Fruit fly (Drosophila melanogaster) whole organism, embryonic: Measurements from ENCODE around the gene Tm1.

ENCODE experiments used
- Abd-B ChIP-seq: fragments of 200-800 bp; sonication (Bioruptor generic); optimal IDR thresholded peaks from 2 replicates; lab custom pipeline; 2018; ENCODE audit warnings: missing biosample characterization, mild to moderate bottlenecking, missing genetic modification characterization, moderate library complexity
- Atf-2 ChIP-seq: fragments of 200-800 bp; sonication (Bioruptor generic); optimal IDR thresholded peaks from 2 replicates; lab custom pipeline; 2016; ENCODE audit warnings: missing biosample characterization, missing genetic modification characterization
- BtbVII ChIP-seq: fragments of 200-800 bp; sonication (Bioruptor generic); optimal IDR thresholded peaks from 3 replicates; lab custom pipeline; 2017; ENCODE audit warnings: missing biosample characterization, mild to moderate bottlenecking, missing genetic modification characterization
- CG10543 ChIP-seq: fragments of 200-800 bp; sonication (Bioruptor generic); optimal IDR thresholded peaks from 3 replicates; lab custom pipeline; 2017; ENCODE audit warnings: missing biosample characterization, mild to moderate bottlenecking, missing genetic modification characterization, moderate library complexity
- CG14860 ChIP-seq: fragments of 200-800 bp; sonication (Bioruptor generic); IDR thresholded peaks from 3 replicates; pipeline ENCODE4 v1.3.6; 2022; ENCODE audit warnings: missing biosample characterization, missing genetic modification characterization; ENCODE audit not compliant: partially characterized antibody
- CG16863 ChIP-seq: fragments of 200-800 bp; sonication (Bioruptor generic); optimal IDR thresholded peaks from 3 replicates; lab custom pipeline; 2016; ENCODE audit warnings: missing biosample characterization, missing genetic modification characterization
- CG17802 ChIP-seq: fragments of 200-800 bp; sonication (Bioruptor generic); optimal IDR thresholded peaks from 2 replicates; lab custom pipeline; 2018; ENCODE audit warnings: missing biosample characterization, mild to moderate bottlenecking, missing genetic modification characterization, moderate library complexity
- CG17912 ChIP-seq: fragments of 200-800 bp; sonication (Bioruptor generic); optimal IDR thresholded peaks from 2 replicates; lab custom pipeline; 2018; ENCODE audit warnings: missing biosample characterization, mild to moderate bottlenecking, missing genetic modification characterization
- CG18619 ChIP-seq: fragments of 200-800 bp; sonication (Bioruptor generic); optimal IDR thresholded peaks from 3 replicates; lab custom pipeline; 2017; ENCODE audit warnings: missing biosample characterization, mild to moderate bottlenecking, missing genetic modification characterization
- CG18764 ChIP-seq: fragments of 200-800 bp; sonication (Bioruptor generic); optimal IDR thresholded peaks from 3 replicates; lab custom pipeline; 2016; ENCODE audit warnings: missing biosample characterization, missing genetic modification characterization
- CG2116 ChIP-seq: fragments of 200-800 bp; sonication (Bioruptor generic); optimal IDR thresholded peaks from 3 replicates; lab custom pipeline; 2018; ENCODE audit warnings: missing biosample characterization, mild to moderate bottlenecking, missing genetic modification characterization
- CG2889 ChIP-seq: fragments of 200-800 bp; sonication (Bioruptor generic); IDR thresholded peaks from 3 replicates; pipeline ENCODE4 v1.3.6; 2022; ENCODE audit warnings: missing biosample characterization, missing genetic modification characterization
- CG30431 ChIP-seq: fragments of 200-800 bp; sonication (Bioruptor generic); optimal IDR thresholded peaks from 2 replicates; lab custom pipeline; 2017; ENCODE audit warnings: missing biosample characterization, missing genetic modification characterization
- CG3065 ChIP-seq: fragments of 200-800 bp; sonication (Bioruptor generic); optimal IDR thresholded peaks from 2 replicates; lab custom pipeline; 2016; ENCODE audit warnings: missing biosample characterization, missing genetic modification characterization
- CG32532 ChIP-seq: fragments of 200-800 bp; sonication (Bioruptor generic); IDR thresholded peaks from 2 replicates; pipeline ENCODE4 v1.3.6; 2022; ENCODE audit warnings: missing biosample characterization, missing genetic modification characterization
- CG5245 ChIP-seq: fragments of 200-800 bp; sonication (Bioruptor generic); optimal IDR thresholded peaks from 3 replicates; lab custom pipeline; 2016; ENCODE audit warnings: missing biosample characterization, missing genetic modification characterization
- CG6272 ChIP-seq: fragments of 200-800 bp; sonication (Bioruptor generic); IDR thresholded peaks from 2 replicates; pipeline ENCODE4 v1.3.6; 2022; ENCODE audit warnings: missing biosample characterization, missing genetic modification characterization
- CG6765 ChIP-seq: fragments of 200-800 bp; sonication (Bioruptor generic); optimal IDR thresholded peaks from 3 replicates; lab custom pipeline; 2017; ENCODE audit warnings: missing biosample characterization, mild to moderate bottlenecking, missing genetic modification characterization
- CG6854 ChIP-seq: fragments of 200-800 bp; sonication (Bioruptor generic); optimal IDR thresholded peaks from 3 replicates; lab custom pipeline; 2017; ENCODE audit warnings: missing biosample characterization, mild to moderate bottlenecking, missing genetic modification characterization
- CG7357 ChIP-seq: fragments of 200-800 bp; sonication (Bioruptor generic); IDR thresholded peaks from 3 replicates; pipeline ENCODE4 v1.3.6; 2022; ENCODE audit warnings: missing biosample characterization, missing genetic modification characterization
- CG7963 ChIP-seq: fragments of 200-800 bp; sonication (Bioruptor generic); IDR thresholded peaks from 3 replicates; pipeline ENCODE4 v1.3.6; 2022; ENCODE audit warnings: missing biosample characterization, missing genetic modification characterization; ENCODE audit not compliant: partially characterized antibody
- CG8290 ChIP-seq, 3 experiments: fragments of 200-800 bp; sonication (Bioruptor generic); optimal IDR thresholded peaks; 2 replicates each; lab custom pipeline; 2016 to 2019; ENCODE audit warnings: missing biosample characterization in 3 of 3, missing genetic modification characterization in 3 of 3, mild to moderate bottlenecking in 2 of 3, moderate library complexity in 1 of 3
- CG9727 ChIP-seq: fragments of 200-800 bp; sonication (Bioruptor generic); optimal IDR thresholded peaks from 3 replicates; lab custom pipeline; 2017; ENCODE audit warnings: missing biosample characterization, mild to moderate bottlenecking, missing genetic modification characterization
- CHES-1-like ChIP-seq: fragments of 200-800 bp; sonication (Bioruptor generic); optimal IDR thresholded peaks from 2 replicates; lab custom pipeline; 2016; ENCODE audit warnings: missing biosample characterization, missing genetic modification characterization
- CoRest ChIP-seq: fragments of 200-800 bp; sonication (Bioruptor generic); optimal IDR thresholded peaks from 3 replicates; lab custom pipeline; 2018; ENCODE audit warnings: missing biosample characterization, mild to moderate bottlenecking, missing genetic modification characterization, moderate library complexity
- Doc2 ChIP-seq: fragments of 200-800 bp; sonication (Bioruptor generic); IDR thresholded peaks from 2 replicates; pipeline ENCODE4 v1.3.6; 2022; ENCODE audit warnings: missing biosample characterization, missing genetic modification characterization
- Dref ChIP-seq: fragments of 200-800 bp; sonication (Bioruptor generic); IDR thresholded peaks from 2 replicates; pipeline ENCODE4 v1.3.6; 2022; ENCODE audit warnings: missing biosample characterization, missing genetic modification characterization
- Gsc ChIP-seq: fragments of 200-800 bp; sonication (Bioruptor generic); IDR thresholded peaks from 2 replicates; pipeline ENCODE4 v1.3.6; 2022; ENCODE audit warnings: missing biosample characterization, missing genetic modification characterization
- HLH4C ChIP-seq: fragments of 200-800 bp; sonication (Bioruptor generic); IDR thresholded peaks from 3 replicates; pipeline ENCODE4 v1.3.6; 2022; ENCODE audit warnings: missing biosample characterization, missing genetic modification characterization; ENCODE audit not compliant: partially characterized antibody
- HmgD ChIP-seq: fragments of 200-800 bp; sonication (Bioruptor generic); optimal IDR thresholded peaks from 3 replicates; lab custom pipeline; 2016; ENCODE audit warnings: missing biosample characterization, missing genetic modification characterization
- Hmx ChIP-seq: fragments of 200-800 bp; sonication (Bioruptor generic); optimal IDR thresholded peaks from 2 replicates; lab custom pipeline; 2016; ENCODE audit warnings: missing biosample characterization, missing genetic modification characterization
- Hr51 ChIP-seq, 2 experiments: fragments of 200-800 bp; sonication (Bioruptor generic); optimal IDR thresholded peaks; 2 replicates in 1 of 2; 3 replicates in 1 of 2; lab custom pipeline; 2016 to 2018; ENCODE audit warnings: missing biosample characterization in 2 of 2, missing genetic modification characterization in 2 of 2, mild to moderate bottlenecking in 1 of 2, moderate library complexity in 1 of 2
- Med ChIP-seq: fragments of 200-800 bp; sonication (Bioruptor generic); peaks from one replicate; lab custom pipeline; 2016; ENCODE audit warnings: missing biosample characterization, missing genetic modification characterization, mild to moderate bottlenecking, inconsistent platforms, moderate library complexity
- Nf-YA ChIP-seq: fragments of 200-800 bp; sonication (Bioruptor generic); IDR thresholded peaks from 2 replicates; pipeline ENCODE4 v1.3.6; 2022; ENCODE audit warnings: missing biosample characterization, missing genetic modification characterization
- Pdp1 ChIP-seq, 2 experiments: fragments of 200-800 bp; sonication (Bioruptor generic); optimal IDR thresholded peaks; 3 replicates each; lab custom pipeline; 2016; ENCODE audit warnings: missing biosample characterization in 2 of 2, missing genetic modification characterization in 2 of 2, mild to moderate bottlenecking in 1 of 2, moderate library complexity in 1 of 2
- abd-A ChIP-seq: fragments of 200-800 bp; sonication (Bioruptor generic); optimal IDR thresholded peaks from 3 replicates; lab custom pipeline; 2019; ENCODE audit warnings: missing biosample characterization, mild to moderate bottlenecking, missing genetic modification characterization, moderate library complexity
- amos ChIP-seq: fragments of 200-800 bp; sonication (Bioruptor generic); IDR thresholded peaks from 2 replicates; pipeline ENCODE4 v1.3.6; 2022; ENCODE audit warnings: missing biosample characterization, missing genetic modification characterization; ENCODE audit not compliant: partially characterized antibody
- crol ChIP-seq: fragments of 200-800 bp; sonication (Bioruptor generic); IDR thresholded peaks from 2 replicates; pipeline ENCODE4 v1.3.6; 2022; ENCODE audit warnings: missing biosample characterization, missing genetic modification characterization
- exex ChIP-seq: fragments of 200-800 bp; sonication (Bioruptor generic); optimal IDR thresholded peaks from 4 replicates; lab custom pipeline; 2018; ENCODE audit warnings: missing biosample characterization, mild to moderate bottlenecking, missing genetic modification characterization, moderate library complexity
- nerfin-1 ChIP-seq: fragments of 200-800 bp; sonication (Bioruptor generic); optimal IDR thresholded peaks from 3 replicates; lab custom pipeline; 2019; ENCODE audit warnings: missing biosample characterization, mild to moderate bottlenecking, missing genetic modification characterization, moderate library complexity
- nmo ChIP-seq: fragments of 200-800 bp; sonication (Bioruptor generic); optimal IDR thresholded peaks from 2 replicates; lab custom pipeline; 2018; ENCODE audit warnings: missing biosample characterization, mild to moderate bottlenecking, missing genetic modification characterization, moderate library complexity
- nom ChIP-seq: fragments of 200-800 bp; sonication (Bioruptor generic); optimal IDR thresholded peaks from 2 replicates; lab custom pipeline; 2017; ENCODE audit warnings: missing biosample characterization, missing genetic modification characterization, mild to moderate bottlenecking, moderate library complexity, missing genetic modification reagents
- p53 ChIP-seq: fragments of 200-800 bp; sonication (Bioruptor generic); optimal IDR thresholded peaks from 2 replicates; lab custom pipeline; 2016; ENCODE audit warnings: missing biosample characterization, missing genetic modification characterization
- ranshi ChIP-seq: fragments of 200-800 bp; sonication (Bioruptor generic); IDR thresholded peaks from 2 replicates; pipeline ENCODE4 v1.3.6; 2022; ENCODE audit warnings: missing biosample characterization, missing genetic modification characterization
- shn ChIP-seq: fragments of 200-800 bp; sonication (Bioruptor generic); optimal IDR thresholded peaks from 3 replicates; lab custom pipeline; 2016; ENCODE audit warnings: missing biosample characterization, missing genetic modification characterization
- sisA ChIP-seq: fragments of 200-800 bp; sonication (Bioruptor generic); IDR thresholded peaks from 2 replicates; pipeline ENCODE4 v1.3.6; 2022; ENCODE audit warnings: missing biosample characterization, missing genetic modification characterization
- vfl ChIP-seq: fragments of 200-800 bp; sonication (Bioruptor generic); optimal IDR thresholded peaks from 2 replicates; lab custom pipeline; 2016; ENCODE audit warnings: missing biosample characterization, missing genetic modification characterization
- vvl ChIP-seq: fragments of 200-800 bp; sonication (Bioruptor generic); IDR thresholded peaks from 2 replicates; pipeline ENCODE4 v1.3.6; 2022; ENCODE audit warnings: missing biosample characterization, missing genetic modification characterization

The Tm1 gene

dm6 chr3R:15262710-15263672 is 15.0 kb upstream of the Tm1 start, which contains the start of the genes eIF2gamma and Set (continued):
- TF ChIP-seq Gsc (GFP tag; lab: Robert Waterston, UW) (no peak), CG14860 (GFP tag; lab: Robert Waterston, UW) (peak; percentile 96), CG7963 (GFP tag; lab: Robert Waterston, UW) (peak; percentile 98), nerfin-1 (tag; lab: Kevin White, UChicago) (peak; percentile 58), CG30431 (no peak), CG17802 (tag; lab: Kevin White, UChicago) (peak; percentile 24), CG2116 (GFP tag; lab: Kevin White, UChicago) (peak; percentile 96), nom (peak; percentile 18), CG5245 (GFP tag; lab: Kevin White, UChicago) (no peak), Nf-YA (GFP tag; lab: Robert Waterston, UW) (no peak), Hr51 (GFP tag; optimal IDR thresholded peaks at IDR 0.05; lab: Kevin White, UChicago) (peak in 1 of 2 experiments; percentile 14), Abd-B (no peak), CG6765 (GFP tag; lab: Kevin White, UChicago) (no peak), CG32532 (peak; percentile 41; the same call in 1 of the 2 replicates), CG8290 (GFP tag; optimal IDR thresholded peaks at IDR 0.05; lab: Kevin White, UChicago) (no peak), CG8290 (tag; optimal IDR thresholded peaks at IDR 0.05; lab: Kevin White, UChicago) (no peak), CG18764 (GFP tag; lab: Kevin White, UChicago) (no peak), Pdp1 (GFP tag; optimal IDR thresholded peaks at IDR 0.05; lab: Kevin White, UChicago) (peak in 1 of 2 experiments; percentile 12), CG6272 (GFP tag; lab: Robert Waterston, UW) (no peak), CG3065 (peak; percentile 30), sisA (GFP tag; lab: Robert Waterston, UW) (no peak)

- TF ChIP-seq p53 (GFP tag; lab: Kevin White, UChicago) (no peak), CG17912 (GFP tag; lab: Kevin White, UChicago) (no peak), CHES-1-like (GFP tag; lab: Kevin White, UChicago) (no peak), CG18619 (GFP tag; lab: Kevin White, UChicago) (no peak), CG9727 (GFP tag; lab: Kevin White, UChicago) (no peak), CoRest (no peak), HmgD (GFP tag; lab: Kevin White, UChicago) (no peak), Atf-2 (GFP tag; lab: Kevin White, UChicago) (no peak), Doc2 (GFP tag; lab: Robert Waterston, UW) (no peak), CG10543 (no peak), CG16863 (GFP tag; lab: Kevin White, UChicago) (no peak), Dref (GFP tag; lab: Robert Waterston, UW) (peak; percentile 65), CG7357 (GFP tag; lab: Robert Waterston, UW) (no peak), vvl (no peak), nmo (GFP tag; lab: Kevin White, UChicago) (no peak), CG6854 (GFP tag; lab: Kevin White, UChicago) (no peak), exex (tag; lab: Kevin White, UChicago) (no peak), ranshi (GFP tag; lab: Robert Waterston, UW) (no peak), abd-A (tag; lab: Kevin White, UChicago) (no peak), amos (GFP tag; lab: Robert Waterston, UW) (peak; percentile 33; the same call in 1 of the 2 replicates), CG2889 (GFP tag; lab: Robert Waterston, UW) (no peak), vfl (GFP tag; lab: Kevin White, UChicago) (no peak), crol (GFP tag; lab: Robert Waterston, UW) (peak; percentile 87), HLH4C (GFP tag; lab: Robert Waterston, UW) (peak; percentile 6; the same call in 2 of the 3 replicates), Med (GFP tag; lab: Kevin White, UChicago) (no peak), BtbVII (no peak), shn (GFP tag; lab: Kevin White, UChicago) (no peak), Hmx (GFP tag; lab: Kevin White, UChicago) (no peak)
These were observed 14.1 kb upstream of the Tm1 start for dm6 chr3R:15263946-15264345.
